Fruit fly (Drosophila melanogaster): Measurements from ENCODE around the gene CG15771.
A peak's percentile ranks its signal among the peaks of the same experiment; 100 is the strongest.

The CG15771 gene

DNA sequence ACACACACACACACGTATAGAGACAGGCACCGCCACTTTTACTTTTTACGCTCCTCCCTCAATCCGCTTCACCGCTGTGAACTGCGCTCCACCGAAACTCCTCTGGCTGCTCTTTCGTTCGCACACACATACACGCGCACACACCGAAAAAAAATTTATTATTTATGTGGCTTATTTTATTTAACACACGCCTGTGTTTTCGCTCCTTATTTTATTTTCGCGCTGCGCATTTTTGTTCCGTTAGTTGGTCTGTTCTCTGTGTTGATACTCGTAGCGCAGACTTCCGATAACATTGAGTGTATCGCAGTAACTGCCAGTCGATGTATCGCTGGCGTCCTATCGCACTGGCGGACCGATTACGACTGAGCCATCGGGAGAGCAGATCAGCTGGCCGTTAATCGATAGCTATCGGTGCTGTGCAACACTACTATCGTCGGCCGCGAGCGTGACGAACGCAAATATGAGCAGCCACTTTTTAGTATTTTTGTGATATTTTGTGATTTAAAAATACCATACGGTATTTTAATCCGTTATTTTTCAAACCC, 17.6 kb upstream of the CG15771 start, which contains the start of gene Snx27:
TSS of gene Snx27 (minus strand) at position 356 of the 545 bp plus-strand sequence.
- TF ChIP-seq Ets65A (GFP tag): peak; percentile 95
- peak; percentile 60; the same call in 1 of the 2 replicates for TF ChIP-seq vvl (GFP tag; IDR thresholded peaks at IDR 0.05)
- no peak for TF ChIP-seq bowl (GFP tag; IDR thresholded peaks at IDR 0.05)
- no peak for TF ChIP-seq CG18619 (GFP tag; optimal IDR thresholded peaks at IDR 0.05)
- no peak for TF ChIP-seq CG12236 (GFP tag; optimal IDR thresholded peaks at IDR 0.05)
- 0 out of 2 replicates have a peak, but pooled peaks have one; percentile 27 for TF ChIP-seq CG14441 (GFP tag; IDR thresholded peaks at IDR 0.05)
- peak; percentile 99 for TF ChIP-seq CG14860 (GFP tag; IDR thresholded peaks at IDR 0.05; ENCODE audit: partially characterized antibody)
- TF ChIP-seq insv (GFP tag; optimal IDR thresholded peaks at IDR 0.05): peak in 1 of 2 experiments; percentile 3
- TF ChIP-seq Drgx (GFP tag; IDR thresholded peaks at IDR 0.05): no peak
- peak; percentile 73 for TF ChIP-seq mam (GFP tag; optimal IDR thresholded peaks at IDR 0.05)
- TF ChIP-seq CG3407 (GFP tag; optimal IDR thresholded peaks at IDR 0.05): no peak
- peak; percentile 17 for TF ChIP-seq CG6813 (GFP tag; optimal IDR thresholded peaks at IDR 0.05)
- peak; percentile 61 for TF ChIP-seq CG12769 (tag; optimal IDR thresholded peaks at IDR 0.05)
- TF ChIP-seq YL-1 (GFP tag; optimal IDR thresholded peaks at IDR 0.05): peak; percentile 49
- no peak for TF ChIP-seq CG3838 (GFP tag; optimal IDR thresholded peaks at IDR 0.05)
- TF ChIP-seq BtbVII (GFP tag; optimal IDR thresholded peaks at IDR 0.05): no peak
- TF ChIP-seq Mes4 (GFP tag; optimal IDR thresholded peaks at IDR 0.05): peak; percentile 54
- TF ChIP-seq CG18599 (GFP tag; optimal IDR thresholded peaks at IDR 0.05): peak; percentile 1
- no peak for TF ChIP-seq cato (GFP tag; optimal IDR thresholded peaks at IDR 0.05; ENCODE audit: borderline replicate concordance)
- no peak for TF ChIP-seq CG5180 (GFP tag; optimal IDR thresholded peaks at IDR 0.05)
- TF ChIP-seq Fer3 (tag; optimal IDR thresholded peaks at IDR 0.05): peak; percentile 9
- TF ChIP-seq CrebB (tag; optimal IDR thresholded peaks at IDR 0.05): peak; percentile 26
- peak; percentile 38 for TF ChIP-seq CG8290 (GFP tag; optimal IDR thresholded peaks at IDR 0.05)
- TF ChIP-seq CG8290 (tag; optimal IDR thresholded peaks at IDR 0.05): peak in 1 of 2 experiments; percentile 87
- no peak for TF ChIP-seq z (GFP tag; IDR thresholded peaks at IDR 0.05)
- peak; percentile 52 for TF ChIP-seq CG7987 (GFP tag; optimal IDR thresholded peaks at IDR 0.05)
- TF ChIP-seq gem (tag; optimal IDR thresholded peaks at IDR 0.05): peak; percentile 22
- TF ChIP-seq nerfin-2 (GFP tag; IDR thresholded peaks at IDR 0.05; ENCODE audit: partially characterized antibody): peak; percentile 98
- TF ChIP-seq CG15514 (GFP tag; optimal IDR thresholded peaks at IDR 0.05): peak; percentile 89
- TF ChIP-seq CG2202 (tag; optimal IDR thresholded peaks at IDR 0.05): peak; percentile 13
- no peak for TF ChIP-seq disco-r (GFP tag; optimal IDR thresholded peaks at IDR 0.05)
- no peak for TF ChIP-seq CG15269 (tag; optimal IDR thresholded peaks at IDR 0.05)
- TF ChIP-seq zfh2 (GFP tag; optimal IDR thresholded peaks at IDR 0.05): peak; percentile 63
- peak; percentile 5 for TF ChIP-seq CG15479 (GFP tag; optimal IDR thresholded peaks at IDR 0.05)
- TF ChIP-seq row (GFP tag; IDR thresholded peaks at IDR 0.05): peak; percentile 57
- peak; percentile 17 for TF ChIP-seq salm (tag; optimal IDR thresholded peaks at IDR 0.05)
- peak; percentile 99 for TF ChIP-seq Opbp (GFP tag; IDR thresholded peaks at IDR 0.05; ENCODE audit: partially characterized antibody)
- TF ChIP-seq lilli (GFP tag; optimal IDR thresholded peaks at IDR 0.05): peak; percentile 58
- TF ChIP-seq nmo (GFP tag; optimal IDR thresholded peaks at IDR 0.05): peak; percentile 65
- TF ChIP-seq Dp (GFP tag; optimal IDR thresholded peaks at IDR 0.05): peak; percentile 70
- no peak for TF ChIP-seq CG10321 (GFP tag; IDR thresholded peaks at IDR 0.05)
- peak; percentile 18 for TF ChIP-seq CG33557 (GFP tag; optimal IDR thresholded peaks at IDR 0.05)
- TF ChIP-seq CG3163 (GFP tag; optimal IDR thresholded peaks at IDR 0.05): peak; percentile 44
- no peak for TF ChIP-seq kni (GFP tag; optimal IDR thresholded peaks at IDR 0.05)
- no peak for TF ChIP-seq CG6654 (GFP tag; optimal IDR thresholded peaks at IDR 0.05)
- peak; percentile 99 for TF ChIP-seq inv (GFP tag; IDR thresholded peaks at IDR 0.05; ENCODE audit: partially characterized antibody)
- TF ChIP-seq Neu2 (GFP tag; optimal IDR thresholded peaks at IDR 0.05; ENCODE audit: borderline replicate concordance): no peak
- TF ChIP-seq sens-2 (GFP tag; IDR thresholded peaks at IDR 0.05): no peak
- peak; percentile 53 for TF ChIP-seq Xbp1 (GFP tag; optimal IDR thresholded peaks at IDR 0.05)

Data from whole organism, embryonic.